Worm (Caenorhabditis elegans) whole organism, mixed stage, embryonic: ENCODE data around the gene F38E1.6.

Experiments used
- ces-1 ChIP-seq: fragments of 150-350 bp; optimal IDR thresholded peaks from 2 replicates; lab custom pipeline; 2014; ENCODE audit warnings: missing biosample characterization, missing genetic modification reagents, missing genetic modification characterization
- mep-1 ChIP-seq: fragments of 150-350 bp; optimal IDR thresholded peaks from 2 replicates; lab custom pipeline; 2017; ENCODE audit warnings: missing biosample characterization, missing genetic modification reagents, missing genetic modification characterization, inconsistent platforms
- unc-62 ChIP-seq: fragments of 150-350 bp; optimal IDR thresholded peaks from 2 replicates; lab custom pipeline; 2014; ENCODE audit warnings: missing biosample characterization, missing genetic modification reagents, missing genetic modification characterization
- ztf-11 ChIP-seq: fragments of 150-350 bp; optimal IDR thresholded peaks from 2 replicates; lab custom pipeline; 2014; ENCODE audit warnings: missing biosample characterization, missing genetic modification characterization

DNA sequence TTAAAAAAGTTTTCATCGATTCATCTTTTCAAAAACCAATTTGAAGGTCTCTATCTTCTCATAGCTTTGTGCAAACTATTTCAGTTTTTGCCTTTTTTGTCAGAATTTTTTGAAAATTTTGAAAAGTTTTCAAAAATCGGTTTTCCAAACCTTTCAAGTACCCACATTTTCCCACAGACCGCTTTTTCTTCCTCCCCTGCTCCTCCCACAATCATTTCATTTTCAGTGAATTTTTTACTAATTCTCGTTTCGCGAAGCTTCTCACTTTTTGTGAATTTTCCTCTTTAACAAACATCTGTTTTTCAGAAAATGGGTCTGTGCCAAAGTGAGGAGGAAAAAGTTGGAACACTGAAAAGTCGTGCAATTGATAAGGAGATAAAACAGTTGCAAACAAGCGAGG is 10.8 kb downstream of the F38E1.6 start, which contains the start of gene gpa-2:
- TF ChIP-seq mep-1 (tag; lab: Kevin White, UChicago) (no peak), unc-62 (GFP tag; lab: Kevin White, UChicago) (no peak), ztf-11 (no peak), ces-1 (GFP tag; lab: Kevin White, UChicago) (no peak)
